Worm (Caenorhabditis elegans): ENCODE data around the gene glb-6.

DNA sequence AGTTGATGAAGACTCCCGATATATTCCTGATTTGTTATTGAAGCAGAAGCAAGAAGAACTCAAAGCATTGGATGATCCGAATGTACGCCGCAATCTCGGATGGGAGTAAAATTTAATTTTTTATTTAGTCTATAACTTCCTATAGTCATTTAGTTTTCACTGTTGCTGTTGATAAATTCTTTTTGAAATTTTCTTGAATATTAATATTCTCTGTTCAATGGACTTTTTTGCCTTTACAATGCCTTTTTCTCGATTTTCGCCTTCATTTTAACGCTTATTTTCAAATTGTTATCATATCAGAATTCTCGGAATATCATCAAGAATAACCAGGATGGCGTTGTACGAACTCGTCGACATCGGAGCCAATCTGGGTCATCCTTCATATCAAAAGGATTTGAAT lies 24.0 kb upstream of the glb-6 start, which contains the start of gene crn-2:
- TF ChIP-seq snpc-4 (tag; optimal IDR thresholded peaks at IDR 0.05) = no peak
- TF ChIP-seq ZK546.5 (tag; optimal IDR thresholded peaks at IDR 0.05) = no peak
- TF ChIP-seq elt-3 (tag; optimal IDR thresholded peaks at IDR 0.05) = no peak
- no peak for TF ChIP-seq aly-2 (tag; optimal IDR thresholded peaks at IDR 0.05)
- no peak for TF ChIP-seq nhr-77 (tag; optimal IDR thresholded peaks at IDR 0.05)
- TF ChIP-seq zag-1 (tag; optimal IDR thresholded peaks at IDR 0.05) = no peak
- no peak for TF ChIP-seq fos-1 (tag; optimal IDR thresholded peaks at IDR 0.05)
- TF ChIP-seq elt-1 (tag; optimal IDR thresholded peaks at IDR 0.05) = no peak
- no peak for TF ChIP-seq ztf-4 (tag; optimal IDR thresholded peaks at IDR 0.05)

Measured in whole organism, L2 larva.